Fruit fly (Drosophila melanogaster): ENCODE data around the gene wapl.
A peak's percentile ranks its signal among the peaks of the same experiment; 100 is the strongest.

wapl gene

DNA sequence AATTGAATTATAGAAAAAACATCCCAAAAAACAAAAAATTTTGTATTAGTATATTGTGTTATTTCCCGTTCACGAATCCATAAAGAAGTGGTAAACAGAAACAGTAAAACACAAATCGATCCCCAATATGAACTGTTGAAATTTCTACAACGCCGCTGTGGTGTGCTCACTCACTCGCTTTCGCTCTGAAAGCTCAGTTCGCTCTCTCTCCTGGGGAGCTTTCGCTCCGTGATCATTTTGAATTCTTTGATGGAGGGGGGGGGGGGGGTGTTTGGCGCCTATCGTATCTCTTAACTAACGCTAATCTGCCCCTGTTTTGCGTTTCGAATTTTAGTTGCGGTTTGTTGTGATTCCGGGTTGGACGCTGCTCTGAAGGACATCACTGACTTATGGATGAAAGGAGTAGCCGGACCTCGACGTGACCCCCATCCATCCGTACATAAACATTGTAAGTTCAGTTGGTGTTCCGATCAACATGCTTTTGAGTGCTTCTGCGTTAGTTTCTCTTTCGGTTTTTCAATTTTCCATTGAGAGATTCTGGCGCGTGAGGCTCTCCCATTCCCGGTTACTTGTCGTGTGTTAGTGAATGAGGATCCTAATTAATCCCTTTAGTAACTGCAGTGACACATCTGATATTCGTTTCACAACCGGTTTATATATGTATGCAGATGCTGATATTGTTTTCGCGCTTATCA, 17.5 kb downstream of the wapl start, which contains the start of gene D2hgdh:
D2hgdh (plus strand) TSS at position 331 of the 695 bp plus-strand sequence.
- TF ChIP-seq CG34367 (tag; optimal IDR thresholded peaks at IDR 0.05): no peak
- TF ChIP-seq CG12605 (GFP tag; IDR thresholded peaks at IDR 0.05): no peak
- no peak for TF ChIP-seq CG9948 (tag; optimal IDR thresholded peaks at IDR 0.05)
- TF ChIP-seq CG13204 (GFP tag; optimal IDR thresholded peaks at IDR 0.05): no peak
- TF ChIP-seq CG8301 (tag; optimal IDR thresholded peaks at IDR 0.05): no peak
- no peak for TF ChIP-seq EcR (GFP tag; optimal IDR thresholded peaks at IDR 0.05)
- TF ChIP-seq rn (GFP tag; IDR thresholded peaks at IDR 0.05): no peak
- TF ChIP-seq CG4496 (GFP tag; IDR thresholded peaks at IDR 0.05): peak; percentile 65
- TF ChIP-seq CG17806 (tag; optimal IDR thresholded peaks at IDR 0.05): peak; percentile 5
- peak; percentile 29 for TF ChIP-seq Snoo (tag; optimal IDR thresholded peaks at IDR 0.05)
- TF ChIP-seq CG10348 (GFP tag; IDR thresholded peaks at IDR 0.05): no peak
- no peak for TF ChIP-seq Pif1B (GFP tag; optimal IDR thresholded peaks at IDR 0.05)
- no peak for TF ChIP-seq CG8159 (tag; optimal IDR thresholded peaks at IDR 0.05)
- TF ChIP-seq Ets98B (GFP tag; IDR thresholded peaks at IDR 0.05): peak; percentile 69
- TF ChIP-seq CG32121 (GFP tag; IDR thresholded peaks at IDR 0.05): peak; percentile 49; the same call in 1 of the 2 replicates
- TF ChIP-seq fd96Ca (GFP tag; IDR thresholded peaks at IDR 0.05): no peak
- no peak for TF ChIP-seq Pif1A (GFP tag; optimal IDR thresholded peaks at IDR 0.05)
- no peak for TF ChIP-seq CG14655 (GFP tag; optimal IDR thresholded peaks at IDR 0.05)
- TF ChIP-seq D1 (tag; optimal IDR thresholded peaks at IDR 0.05): no peak
- no peak for TF ChIP-seq CG15710 (tag; optimal IDR thresholded peaks at IDR 0.05)
- no peak for TF ChIP-seq gl (tag; optimal IDR thresholded peaks at IDR 0.05)

- peak; percentile 30; the same call in 1 of the 2 replicates for TF ChIP-seq CG12605 (GFP tag; IDR thresholded peaks at IDR 0.05)
- TF ChIP-seq CG14655 (GFP tag; optimal IDR thresholded peaks at IDR 0.05): no peak
- TF ChIP-seq Pif1A (GFP tag; optimal IDR thresholded peaks at IDR 0.05): no peak
- no peak for TF ChIP-seq EcR (GFP tag; optimal IDR thresholded peaks at IDR 0.05)
- peak; percentile 40; the same call in 1 of the 3 replicates for TF ChIP-seq CG4496 (GFP tag; IDR thresholded peaks at IDR 0.05)
- TF ChIP-seq Pif1B (GFP tag; optimal IDR thresholded peaks at IDR 0.05): no peak
- TF ChIP-seq D1 (tag; optimal IDR thresholded peaks at IDR 0.05): no peak
Observed at dm6 chrX:2140487-2140886, 18.3 kb downstream of the wapl start.

- TF ChIP-seq CG12605 (GFP tag; IDR thresholded peaks at IDR 0.05) (no peak), rn (GFP tag; IDR thresholded peaks at IDR 0.05) (no peak), CG4496 (GFP tag; IDR thresholded peaks at IDR 0.05) (no peak), gl (tag; optimal IDR thresholded peaks at IDR 0.05) (no peak), CG10348 (GFP tag; IDR thresholded peaks at IDR 0.05) (no peak), Ets98B (GFP tag; IDR thresholded peaks at IDR 0.05) (no peak), CG14655 (GFP tag; optimal IDR thresholded peaks at IDR 0.05) (no peak), CG8301 (tag; optimal IDR thresholded peaks at IDR 0.05) (no peak), CG8159 (tag; optimal IDR thresholded peaks at IDR 0.05) (no peak), EcR (GFP tag; optimal IDR thresholded peaks at IDR 0.05) (no peak), Pif1A (GFP tag; optimal IDR thresholded peaks at IDR 0.05) (no peak)
Observed at dm6 chrX:2139610-2140009, 19.2 kb downstream of the wapl start.

dm6 chrX:2138417-2138816, 20.4 kb downstream of the wapl start:
- no peak for TF ChIP-seq CG34367 (tag; optimal IDR thresholded peaks at IDR 0.05)
- no peak for TF ChIP-seq CG8159 (tag; optimal IDR thresholded peaks at IDR 0.05)
- no peak for TF ChIP-seq CG9948 (tag; optimal IDR thresholded peaks at IDR 0.05)
- no peak for TF ChIP-seq CG13204 (GFP tag; optimal IDR thresholded peaks at IDR 0.05)
- no peak for TF ChIP-seq CG10348 (GFP tag; IDR thresholded peaks at IDR 0.05)
- TF ChIP-seq CG4496 (GFP tag; IDR thresholded peaks at IDR 0.05): no peak
- no peak for TF ChIP-seq CG15710 (tag; optimal IDR thresholded peaks at IDR 0.05)
- TF ChIP-seq fd96Ca (GFP tag; IDR thresholded peaks at IDR 0.05): no peak
- no peak for TF ChIP-seq CG32121 (GFP tag; IDR thresholded peaks at IDR 0.05)

DNA sequence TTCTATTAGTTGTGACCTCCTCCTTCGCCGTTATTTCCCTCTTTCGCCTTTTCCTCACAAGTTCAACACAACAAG, 20.6 kb downstream of the wapl start, which contains the start of gene ph-p:
ph-p (minus strand) TSS at position 30 of the 75 bp plus-strand sequence.
- TF ChIP-seq CG15710 (tag; optimal IDR thresholded peaks at IDR 0.05) (no peak), CG13204 (GFP tag; optimal IDR thresholded peaks at IDR 0.05) (no peak), Ets98B (GFP tag; IDR thresholded peaks at IDR 0.05) (no peak), gl (tag; optimal IDR thresholded peaks at IDR 0.05) (no peak), rn (GFP tag; IDR thresholded peaks at IDR 0.05) (no peak), Snoo (tag; optimal IDR thresholded peaks at IDR 0.05) (no peak), CG4496 (GFP tag; IDR thresholded peaks at IDR 0.05) (no peak), CG10348 (GFP tag; IDR thresholded peaks at IDR 0.05) (no peak), CG8159 (tag; optimal IDR thresholded peaks at IDR 0.05) (no peak), Pif1A (GFP tag; optimal IDR thresholded peaks at IDR 0.05) (no peak), CG17806 (tag; optimal IDR thresholded peaks at IDR 0.05) (no peak), EcR (GFP tag; optimal IDR thresholded peaks at IDR 0.05) (no peak), CG32121 (GFP tag; IDR thresholded peaks at IDR 0.05) (no peak), CG12605 (GFP tag; IDR thresholded peaks at IDR 0.05) (no peak), CG14655 (GFP tag; optimal IDR thresholded peaks at IDR 0.05) (no peak), CG9948 (tag; optimal IDR thresholded peaks at IDR 0.05) (no peak), Pif1B (GFP tag; optimal IDR thresholded peaks at IDR 0.05) (no peak), CG8301 (tag; optimal IDR thresholded peaks at IDR 0.05) (no peak), CG34367 (tag; optimal IDR thresholded peaks at IDR 0.05) (no peak)

- TF ChIP-seq Snoo (tag; optimal IDR thresholded peaks at IDR 0.05) (peak; percentile 97), CG9948 (tag; optimal IDR thresholded peaks at IDR 0.05) (peak; percentile 99), CG4496 (GFP tag; IDR thresholded peaks at IDR 0.05) (peak; percentile 98), CG8301 (tag; optimal IDR thresholded peaks at IDR 0.05) (peak; percentile 99), Pif1B (GFP tag; optimal IDR thresholded peaks at IDR 0.05) (peak; percentile 97), rn (GFP tag; IDR thresholded peaks at IDR 0.05) (peak; percentile 88), EcR (GFP tag; optimal IDR thresholded peaks at IDR 0.05) (peak; percentile 37), Ets98B (GFP tag; IDR thresholded peaks at IDR 0.05) (peak; percentile 97), Pif1A (GFP tag; optimal IDR thresholded peaks at IDR 0.05) (peak; percentile 97), CG32121 (GFP tag; IDR thresholded peaks at IDR 0.05) (peak; percentile 99), CG8159 (tag; optimal IDR thresholded peaks at IDR 0.05) (peak; percentile 99), CG10348 (GFP tag; IDR thresholded peaks at IDR 0.05) (peak; percentile 94), CG13204 (GFP tag; optimal IDR thresholded peaks at IDR 0.05) (peak; percentile 96), CG17806 (tag; optimal IDR thresholded peaks at IDR 0.05) (peak; percentile 99), CG14655 (GFP tag; optimal IDR thresholded peaks at IDR 0.05) (peak; percentile 98), fd96Ca (GFP tag; IDR thresholded peaks at IDR 0.05) (peak; percentile 88), CG34367 (tag; optimal IDR thresholded peaks at IDR 0.05) (peak; percentile 99), gl (tag; optimal IDR thresholded peaks at IDR 0.05) (peak; percentile 97), CG12605 (GFP tag; IDR thresholded peaks at IDR 0.05) (peak; percentile 96), CG15710 (tag; optimal IDR thresholded peaks at IDR 0.05) (peak; percentile 99), D1 (tag; optimal IDR thresholded peaks at IDR 0.05) (peak; percentile 99)
Observed at dm6 chrX:2137587-2138341, 21.0 kb downstream of the wapl start.

Data from whole organism, pupa.